Worm (Caenorhabditis elegans) whole organism, L2 larva: Measurements from ENCODE around the gene pgp-1.
"Not testable (repeated sequence)": the region's sequence is repeated elsewhere in the genome, so short reads cannot be mapped to it uniquely, and the experiment has no call there.

Source experiments
- F13H6.1 ChIP-seq: sonication (generic microtip); optimal IDR thresholded peaks from 2 replicates; lab custom pipeline; 2016; ENCODE audit warnings: missing genetic modification characterization, missing compliant biosample characterization
- R02D3.7 ChIP-seq: fragments of 150-350 bp; optimal IDR thresholded peaks from 2 replicates; lab custom pipeline; 2014; ENCODE audit warnings: missing biosample characterization, missing genetic modification characterization
- Y55F3AM.14 ChIP-seq: fragments of 200-800 bp; sonication (Bioruptor generic); optimal IDR thresholded peaks from 2 replicates; lab custom pipeline; 2018; ENCODE audit warnings: mild to moderate bottlenecking, missing genetic modification characterization, missing compliant biosample characterization
- aly-2 ChIP-seq: fragments of 150-350 bp; optimal IDR thresholded peaks from 2 replicates; lab custom pipeline; 2014; ENCODE audit warnings: missing biosample characterization, missing genetic modification characterization
- ama-1 ChIP-seq: fragments of 150-350 bp; optimal IDR thresholded peaks from 2 replicates; lab custom pipeline; 2018; ENCODE audit warnings: inconsistent platforms
- blmp-1 ChIP-seq: sonication (generic microtip); optimal IDR thresholded peaks from 2 replicates; lab custom pipeline; 2017; ENCODE audit warnings: missing genetic modification characterization, mild to moderate bottlenecking, missing compliant biosample characterization, antibody characterized with exemption, moderate library complexity; ENCODE audit not compliant: insufficient read depth
- egl-27 ChIP-seq: sonication (generic microtip); optimal IDR thresholded peaks from 3 replicates; lab custom pipeline; 2017; ENCODE audit warnings: missing biosample characterization, missing genetic modification reagents, missing genetic modification characterization
- lsy-2 ChIP-seq, 2 experiments: fragments of 150-350 bp in 1 of 2; sonication (generic microtip) in 1 of 2; optimal IDR thresholded peaks; 2 replicates each; lab custom pipeline; 2014 to 2017; ENCODE audit warnings: missing biosample characterization in 2 of 2, missing genetic modification characterization in 2 of 2
- nhr-10 ChIP-seq: sonication (generic microtip); optimal IDR thresholded peaks from 2 replicates; lab custom pipeline; 2017; ENCODE audit warnings: missing biosample characterization, missing genetic modification characterization
- nhr-11 ChIP-seq: fragments of 150-350 bp; optimal IDR thresholded peaks from 2 replicates; lab custom pipeline; 2014; ENCODE audit warnings: missing biosample characterization, missing genetic modification characterization
- nhr-12 ChIP-seq: fragments of 150-350 bp; optimal IDR thresholded peaks from 2 replicates; lab custom pipeline; 2014; ENCODE audit warnings: missing biosample characterization, missing genetic modification characterization
- nhr-77 ChIP-seq: fragments of 150-350 bp; optimal IDR thresholded peaks from 2 replicates; lab custom pipeline; 2014; ENCODE audit warnings: missing biosample characterization, missing genetic modification characterization
- unc-39 ChIP-seq: fragments of 150-350 bp; optimal IDR thresholded peaks from 2 replicates; lab custom pipeline; 2014; ENCODE audit warnings: missing biosample characterization, missing genetic modification characterization

DNA sequence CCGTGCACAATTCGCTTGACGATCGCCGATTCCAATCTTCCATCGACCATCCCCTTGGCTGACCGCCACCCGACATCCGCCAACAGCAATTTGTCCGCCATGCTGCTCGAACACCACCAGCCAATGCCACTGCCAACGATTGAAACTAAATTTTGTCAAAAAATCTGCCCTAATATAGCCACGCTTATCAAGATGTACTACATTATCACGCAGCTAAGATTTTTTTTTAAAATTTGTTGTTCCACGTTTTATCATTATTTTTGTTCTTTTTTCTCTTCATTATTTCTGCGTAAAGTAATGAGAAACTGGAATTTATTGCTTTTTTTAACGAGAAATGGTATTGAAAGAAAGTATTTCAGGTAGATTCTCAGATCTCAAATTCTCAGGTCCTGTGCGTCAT, 40.3 kb upstream of the pgp-1 start, which contains the start of gene C26H9A.3:
- TF ChIP-seq lsy-2 (tag; optimal IDR thresholded peaks at IDR 0.05; lab: Kevin White, UChicago); blmp-1 (tag; lab: Kevin White, UChicago); egl-27 (tag; lab: Kevin White, UChicago); ama-1 (lab: Kevin White, UChicago); R02D3.7 (tag; lab: Kevin White, UChicago); unc-39 (tag; lab: Kevin White, UChicago); nhr-77 (tag; lab: Kevin White, UChicago); nhr-11 (tag; lab: Kevin White, UChicago); F13H6.1; nhr-12 (tag; lab: Kevin White, UChicago); Y55F3AM.14 (GFP tag; lab: Kevin White, UChicago); nhr-10 (tag; lab: Kevin White, UChicago); aly-2 (tag; lab: Kevin White, UChicago): not testable (repeated sequence)
